Worm (Caenorhabditis elegans): ENCODE data around the gene tsp-4.

DNA sequence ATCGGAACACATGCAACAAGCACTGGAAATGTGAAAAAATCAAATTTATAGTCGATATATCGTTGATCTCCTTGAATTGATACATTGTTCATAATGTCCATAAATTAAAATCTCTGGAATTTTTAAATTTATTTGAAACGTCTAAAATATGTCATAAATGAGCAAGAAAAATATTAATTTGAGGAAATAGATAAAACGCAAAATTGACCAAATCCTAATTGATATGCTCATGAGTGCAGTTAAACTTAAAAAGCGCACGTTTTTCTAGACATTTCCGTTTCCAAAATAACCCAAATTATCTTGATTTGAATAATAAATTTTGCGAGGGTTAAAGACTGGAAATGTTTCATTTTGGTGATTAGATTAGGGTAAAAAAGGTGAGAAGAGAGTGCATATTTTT lies 2.5 kb upstream of the tsp-4 start, which contains the start of gene sru-13:
- TF ChIP-seq him-1 (tag; optimal IDR thresholded peaks at IDR 0.05) (no peak), W03F9.2 (tag; optimal IDR thresholded peaks at IDR 0.05) (no peak), dao-5 (tag; optimal IDR thresholded peaks at IDR 0.05) (no peak)

Data from whole organism, L4/young adult.